Worm (Caenorhabditis elegans): ENCODE measurements around the gene slc-25A18.2.

The slc-25A18.2 gene

ce11 chrIV:7506711-7507110 lies 31.9 kb downstream of the slc-25A18.2 start:
- TF ChIP-seq aha-1 (tag; optimal IDR thresholded peaks at IDR 0.05) (no peak), ets-5 (GFP tag; IDR thresholded peaks at IDR 0.05) (0 out of 2 replicates have a peak, but pooled peaks have one; percentile 45), egl-13 (tag; optimal IDR thresholded peaks at IDR 0.05) (no peak), efl-1 (optimal IDR thresholded peaks at IDR 0.05) (no peak), efl-1 (GFP tag; optimal IDR thresholded peaks at IDR 0.05 in 1 of 2) (peak in 1 of 2 experiments; percentile 93), pax-3 (tag; optimal IDR thresholded peaks at IDR 0.05) (no peak), skn-1 (tag; optimal IDR thresholded peaks at IDR 0.05) (no peak), pag-3 (tag; optimal IDR thresholded peaks at IDR 0.05; ENCODE audit: borderline replicate concordance, insufficient read depth) (no peak)

DNA sequence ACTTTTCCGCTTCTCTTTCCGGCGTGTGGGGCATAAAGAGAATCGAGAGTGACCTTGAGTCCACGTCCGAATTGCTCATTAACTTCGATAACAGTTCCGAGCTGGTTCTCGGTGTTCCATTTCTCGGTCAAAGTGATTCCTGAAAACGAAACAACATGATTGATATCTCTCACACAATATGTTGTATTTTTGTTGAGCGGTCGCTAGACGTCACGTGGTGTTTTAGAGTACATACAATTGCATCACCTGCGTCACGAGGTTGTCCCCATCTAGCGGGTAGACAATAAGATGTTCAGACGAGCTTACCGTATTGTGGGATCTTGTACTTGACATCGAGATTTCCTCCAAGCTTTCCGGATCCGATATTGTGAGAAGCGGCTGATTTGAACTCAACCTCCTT lies 32.5 kb downstream of the slc-25A18.2 start:
- TF ChIP-seq ztf-11 (tag; optimal IDR thresholded peaks at IDR 0.05) (no peak), C04F5.9 (tag; optimal IDR thresholded peaks at IDR 0.05) (peak; percentile 2), efl-1 (optimal IDR thresholded peaks at IDR 0.05) (peak; percentile 11 to 45), efl-1 (GFP tag; optimal IDR thresholded peaks at IDR 0.05 in 1 of 2) (peak; percentile 59 to 97), hpl-2 (GFP tag; optimal IDR thresholded peaks at IDR 0.05) (no peak), elt-2 (tag; optimal IDR thresholded peaks at IDR 0.05) (peak; percentile 29), ceh-8 (GFP tag; optimal IDR thresholded peaks at IDR 0.05) (no peak), snu-23 (GFP tag; optimal IDR thresholded peaks at IDR 0.05) (peak; percentile 69), lin-35 (GFP tag; optimal IDR thresholded peaks at IDR 0.05) (peak; percentile 28 to 80), grh-1 (GFP tag; IDR thresholded peaks at IDR 0.05) (0 out of 2 replicates have a peak, but pooled peaks have one; percentile 36), C16A3.4 (tag; optimal IDR thresholded peaks at IDR 0.05) (peak; percentile 34), ceh-63 (GFP tag; optimal IDR thresholded peaks at IDR 0.05) (no peak), pax-3 (tag; optimal IDR thresholded peaks at IDR 0.05) (peak; percentile 11), nhr-85 (tag) (peak; percentile 81), nhr-20 (tag; optimal IDR thresholded peaks at IDR 0.05) (peak; percentile 75), unc-62 (GFP tag; optimal IDR thresholded peaks at IDR 0.05) (no peak), tlp-1 (tag; optimal IDR thresholded peaks at IDR 0.05) (no peak), nhr-71 (tag; optimal IDR thresholded peaks at IDR 0.05) (peak; percentile 83), nhr-90 (tag; optimal IDR thresholded peaks at IDR 0.05; ENCODE audit: poor library complexity) (peak; percentile 67), mdl-1 (tag; optimal IDR thresholded peaks at IDR 0.05) (peak in 1 of 2 experiments; percentile 86), lin-13 (GFP tag; optimal IDR thresholded peaks at IDR 0.05) (peak; percentile 56), skn-1 (tag; optimal IDR thresholded peaks at IDR 0.05) (peak; percentile 37), ztf-4 (tag; optimal IDR thresholded peaks at IDR 0.05) (peak; percentile 6), lin-15B (tag; optimal IDR thresholded peaks at IDR 0.05) (no peak), nhr-47 (tag; optimal IDR thresholded peaks at IDR 0.05) (peak; percentile 32), aha-1 (tag; optimal IDR thresholded peaks at IDR 0.05) (no peak), alr-1 (tag; optimal IDR thresholded peaks at IDR 0.05; ENCODE audit: borderline replicate concordance) (no peak), aly-2 (tag; optimal IDR thresholded peaks at IDR 0.05) (no peak), rnt-1 (tag; optimal IDR thresholded peaks at IDR 0.05) (peak; percentile 60), lin-14 (GFP tag; optimal IDR thresholded peaks at IDR 0.05) (peak; percentile 67), unc-98 (GFP tag; IDR thresholded peaks at IDR 0.05) (no peak), blmp-1 (tag; optimal IDR thresholded peaks at IDR 0.05) (peak; percentile 57), lir-3 (tag; optimal IDR thresholded peaks at IDR 0.05; ENCODE audit: poor library complexity) (peak; percentile 9), ceh-82 (tag; optimal IDR thresholded peaks at IDR 0.05) (peak in 1 of 3 experiments; percentile 21), lin-39 (tag; optimal IDR thresholded peaks at IDR 0.05) (peak; percentile 9), snpc-4 (tag; optimal IDR thresholded peaks at IDR 0.05) (no peak), swsn-7 (tag; optimal IDR thresholded peaks at IDR 0.05) (peak; percentile 35), Y116A8C.19 (tag; optimal IDR thresholded peaks at IDR 0.05; ENCODE audit: borderline replicate concordance) (no peak), lsy-2 (tag; optimal IDR thresholded peaks at IDR 0.05) (peak; percentile 35 to 59), dpl-1 (GFP tag; optimal IDR thresholded peaks at IDR 0.05) (peak in 2 of 3 experiments; percentile 51 to 66), ces-1 (GFP tag; optimal IDR thresholded peaks at IDR 0.05) (no peak), irx-1 (tag; optimal IDR thresholded peaks at IDR 0.05) (peak; percentile 17), ama-1 (optimal IDR thresholded peaks at IDR 0.05) (peak; percentile 79), unc-130 (tag; optimal IDR thresholded peaks at IDR 0.05) (peak; percentile 73), elt-3 (tag; optimal IDR thresholded peaks at IDR 0.05) (peak in 1 of 6 experiments; percentile 65), mep-1 (tag; optimal IDR thresholded peaks at IDR 0.05) (peak; percentile 53)

Measured in whole organism, L1 larva.